Fruit fly (Drosophila melanogaster) whole organism, prepupa: ENCODE data around the gene CG34425.

Experiments used
- Blimp-1 ChIP-seq: fragments of 200-800 bp; sonication (Bioruptor generic); optimal IDR thresholded peaks from 3 replicates; lab custom pipeline; 2017; ENCODE audit warnings: missing biosample characterization, missing genetic modification characterization, mild to moderate bottlenecking, moderate library complexity, missing genetic modification reagents
- CG11902 ChIP-seq: fragments of 200-800 bp; sonication (Bioruptor generic); optimal IDR thresholded peaks from 3 replicates; lab custom pipeline; 2016; ENCODE audit warnings: missing biosample characterization, missing genetic modification characterization
- CG34406 ChIP-seq: fragments of 200-800 bp; sonication (Bioruptor generic); optimal IDR thresholded peaks from 3 replicates; lab custom pipeline; 2016; ENCODE audit warnings: missing biosample characterization, missing genetic modification characterization
- CG8119 ChIP-seq: fragments of 200-800 bp; sonication (Bioruptor generic); IDR thresholded peaks from 3 replicates; pipeline ENCODE4 v1.3.6; 2022; ENCODE audit warnings: missing biosample characterization, missing genetic modification characterization
- CG8632 ChIP-seq: fragments of 200-800 bp; sonication (Bioruptor generic); optimal IDR thresholded peaks from 3 replicates; lab custom pipeline; 2016; ENCODE audit warnings: missing biosample characterization, missing genetic modification characterization
- CG9139 ChIP-seq: fragments of 200-800 bp; sonication (Bioruptor generic); optimal IDR thresholded peaks from 3 replicates; lab custom pipeline; 2017; ENCODE audit warnings: missing biosample characterization, mild to moderate bottlenecking, missing genetic modification characterization
- fd59A ChIP-seq: fragments of 200-800 bp; sonication (Bioruptor generic); optimal IDR thresholded peaks from 2 replicates; lab custom pipeline; 2017; ENCODE audit warnings: missing biosample characterization, mild to moderate bottlenecking, missing genetic modification characterization, missing genetic modification reagents
- svp ChIP-seq: fragments of 200-800 bp; sonication (Bioruptor generic); peaks from one replicate; lab custom pipeline; 2016; ENCODE audit warnings: missing biosample characterization, missing genetic modification characterization

dm6 chr3R:4484999-4485398 lies 21.2 kb downstream of the CG34425 start, which contains the start of gene Fip1:
- TF ChIP-seq Blimp-1 (no peak), CG9139 (GFP tag; lab: Kevin White, UChicago) (no peak), CG11902 (GFP tag; lab: Kevin White, UChicago) (no peak), CG8632 (no peak), fd59A (GFP tag; lab: Kevin White, UChicago) (no peak), svp (GFP tag; lab: Kevin White, UChicago) (no peak), CG8119 (no peak), CG34406 (no peak)
